Fruit fly (Drosophila melanogaster) whole organism: ENCODE measurements around the gene Nuak.

Experiments used
- pan ChIP-seq: fragments of >200 bp; optimal IDR thresholded peaks from 2 replicates; lab custom pipeline; 2017
- psq ChIP-seq: fragments of >200 bp; optimal IDR thresholded peaks from 2 replicates; lab custom pipeline; 2017

DNA sequence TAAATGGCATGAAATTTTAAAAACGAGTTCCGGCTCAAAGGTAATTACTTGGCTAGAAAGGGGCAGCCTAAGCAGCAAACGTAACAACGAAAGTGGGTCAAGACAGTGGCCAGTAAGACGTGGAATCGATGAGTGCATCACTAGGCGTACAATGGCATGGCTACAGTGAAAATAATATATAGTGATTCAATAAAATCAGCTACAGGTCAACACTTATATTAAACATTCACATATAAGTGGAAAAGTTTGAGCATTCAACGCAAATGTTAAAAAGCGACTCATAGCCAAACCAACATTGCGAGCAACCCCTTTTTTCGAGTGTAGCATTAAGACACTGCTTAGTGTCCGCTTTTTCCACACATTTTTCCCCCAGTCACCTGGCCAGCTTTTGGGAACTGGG lies 36.1 kb upstream of the Nuak start:
- TF ChIP-seq psq (no peak), pan (lab: Kevin White, UChicago) (no peak)
